Worm (Caenorhabditis elegans) whole organism, L1 larva: Measurements from ENCODE around the gene ugt-50.

Experiments
- ama-1 ChIP-seq: fragments of 150-350 bp; optimal IDR thresholded peaks from 2 replicates; lab custom pipeline; 2014
- ceh-82 ChIP-seq, 3 experiments: fragments of 150-350 bp in 1 of 3; sonication (generic microtip) in 2 of 3; optimal IDR thresholded peaks; 2 replicates each; lab custom pipeline; 2014 to 2017; ENCODE audit warnings: missing biosample characterization in 3 of 3, missing genetic modification characterization in 3 of 3
- efl-3 ChIP-seq: fragments of 200-800 bp; sonication (Bioruptor generic); optimal IDR thresholded peaks from 2 replicates; lab custom pipeline; 2018; ENCODE audit warnings: mild to moderate bottlenecking, missing genetic modification characterization, missing compliant biosample characterization
- elt-3 ChIP-seq, 6 experiments: fragments of 150-350 bp in 1 of 6; sonication (generic microtip); optimal IDR thresholded peaks; 2 replicates each; lab custom pipeline; 2017 to 2018; ENCODE audit warnings: missing biosample characterization in 6 of 6, missing genetic modification characterization in 6 of 6, inconsistent platforms in 1 of 6
- hpl-2 ChIP-seq: fragments of 150-350 bp; optimal IDR thresholded peaks from 2 replicates; lab custom pipeline; 2014; ENCODE audit warnings: missing biosample characterization, missing genetic modification reagents, missing genetic modification characterization
- lin-13 ChIP-seq: fragments of 150-350 bp; optimal IDR thresholded peaks from 2 replicates; lab custom pipeline; 2014; ENCODE audit warnings: missing biosample characterization, missing genetic modification reagents, missing genetic modification characterization
- lir-3 ChIP-seq: sonication (generic microtip); optimal IDR thresholded peaks from 2 replicates; lab custom pipeline; 2016; ENCODE audit warnings: mild to moderate bottlenecking, missing genetic modification characterization, moderate library complexity, missing compliant biosample characterization; ENCODE audit not compliant: poor library complexity
- snpc-4 ChIP-seq: fragments of 150-350 bp; optimal IDR thresholded peaks from 2 replicates; lab custom pipeline; 2014; ENCODE audit warnings: missing biosample characterization, missing genetic modification characterization
- sptf-1 ChIP-seq: fragments of 150-350 bp; optimal IDR thresholded peaks from 2 replicates; lab custom pipeline; 2014; ENCODE audit warnings: missing biosample characterization, missing genetic modification characterization
- zag-1 ChIP-seq: fragments of 150-350 bp; optimal IDR thresholded peaks from 2 replicates; lab custom pipeline; 2014; ENCODE audit warnings: missing biosample characterization, missing genetic modification characterization

DNA sequence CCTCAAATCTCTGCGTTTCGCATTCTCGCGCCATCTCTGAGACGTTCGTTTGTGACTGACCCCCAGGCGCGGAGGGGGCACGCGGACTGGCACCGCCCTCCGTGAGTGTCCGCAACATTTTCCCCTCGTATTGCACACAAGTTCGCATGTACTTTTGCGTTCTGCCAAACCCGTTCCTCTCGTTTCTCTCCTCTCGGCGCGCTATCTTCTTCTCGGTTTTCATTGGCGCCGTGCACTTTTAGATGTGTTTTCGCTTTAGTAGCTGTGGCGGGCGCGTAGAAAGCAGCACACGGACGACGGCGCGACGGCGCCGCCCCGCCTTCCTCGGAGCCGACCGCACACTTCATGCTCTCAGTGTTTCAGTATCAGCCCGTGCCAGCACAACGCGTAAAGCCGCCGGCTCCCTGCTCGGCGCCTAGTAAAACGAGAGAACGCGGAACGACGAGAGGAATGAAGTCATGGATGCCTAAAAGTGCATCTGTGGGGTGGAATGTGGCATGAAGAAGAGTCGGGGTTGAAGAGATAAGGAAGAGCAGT, 36.0 kb upstream of the ugt-50 start:
- TF ChIP-seq snpc-4 (tag; lab: Kevin White, UChicago) (no peak), sptf-1 (tag; lab: Kevin White, UChicago) (no peak), ceh-82 (tag; optimal IDR thresholded peaks at IDR 0.05; lab: Kevin White, UChicago) (no peak), hpl-2 (GFP tag; lab: Kevin White, UChicago) (no peak), lir-3 (tag; lab: Kevin White, UChicago) (no peak), elt-3 (tag; optimal IDR thresholded peaks at IDR 0.05; lab: Kevin White, UChicago) (no peak), ama-1 (lab: Kevin White, UChicago) (no peak), zag-1 (tag; lab: Kevin White, UChicago) (no peak), lin-13 (GFP tag; lab: Kevin White, UChicago) (no peak), efl-3 (no peak)
